Fruit fly (Drosophila melanogaster) whole organism, embryonic: ENCODE data around the gene Urm1.
A peak's percentile ranks its signal among the peaks of the same experiment; 100 is the strongest.

Experiments
- Adf1 ChIP-seq: fragments of 200-800 bp; sonication (Bioruptor generic); IDR thresholded peaks from 2 replicates; pipeline ENCODE4 v1.3.6; 2022; ENCODE audit warnings: missing biosample characterization, missing genetic modification characterization
- Antp ChIP-seq: fragments of 200-800 bp; sonication (Bioruptor generic); optimal IDR thresholded peaks from 3 replicates; lab custom pipeline; 2016; ENCODE audit warnings: missing biosample characterization, missing genetic modification characterization
- BEAF-32 ChIP-seq: fragments of 200-800 bp; sonication (Bioruptor generic); optimal IDR thresholded peaks from 3 replicates; lab custom pipeline; 2017; ENCODE audit warnings: missing biosample characterization, missing genetic modification characterization, mild to moderate bottlenecking, moderate library complexity, missing genetic modification reagents
- CG1024 ChIP-seq: fragments of 200-800 bp; sonication (Bioruptor generic); IDR thresholded peaks from 2 replicates; pipeline ENCODE4 v1.3.6; 2022; ENCODE audit warnings: missing biosample characterization, missing genetic modification characterization
- CG10366 ChIP-seq: fragments of 200-800 bp; sonication (Bioruptor generic); IDR thresholded peaks from 2 replicates; pipeline ENCODE4 v1.3.6; 2022; ENCODE audit warnings: missing biosample characterization, missing genetic modification characterization
- CG1233 ChIP-seq: fragments of 200-800 bp; sonication (Bioruptor generic); optimal IDR thresholded peaks from 4 replicates; lab custom pipeline; 2018; ENCODE audit warnings: missing biosample characterization, mild to moderate bottlenecking, missing genetic modification characterization
- CG12659 ChIP-seq: fragments of 200-800 bp; sonication (Bioruptor generic); optimal IDR thresholded peaks from 3 replicates; lab custom pipeline; 2017; ENCODE audit warnings: mild to moderate bottlenecking, missing biosample characterization, missing genetic modification reagents, missing genetic modification characterization
- CG12769 ChIP-seq: fragments of 200-800 bp; sonication (Bioruptor generic); optimal IDR thresholded peaks from 2 replicates; lab custom pipeline; 2019; ENCODE audit warnings: missing biosample characterization, mild to moderate bottlenecking, missing genetic modification characterization, moderate library complexity
- CG1647 ChIP-seq: fragments of 200-800 bp; sonication (Bioruptor generic); optimal IDR thresholded peaks from 3 replicates; lab custom pipeline; 2016; ENCODE audit warnings: missing biosample characterization, missing genetic modification characterization
- CG16815 ChIP-seq: fragments of 200-800 bp; sonication (Bioruptor generic); optimal IDR thresholded peaks from 3 replicates; lab custom pipeline; 2017; ENCODE audit warnings: missing biosample characterization, mild to moderate bottlenecking, missing genetic modification characterization
- CG17361 ChIP-seq: fragments of 200-800 bp; sonication (Bioruptor generic); IDR thresholded peaks from 3 replicates; pipeline ENCODE4 v1.3.6; 2022; ENCODE audit warnings: missing biosample characterization, missing genetic modification characterization
- CG18262 ChIP-seq: fragments of 200-800 bp; optimal IDR thresholded peaks from 3 replicates; lab custom pipeline; 2019; ENCODE audit warnings: missing biosample characterization, mild to moderate bottlenecking, missing genetic modification characterization, moderate library complexity
- CG2116 ChIP-seq: fragments of 200-800 bp; sonication (Bioruptor generic); optimal IDR thresholded peaks from 3 replicates; lab custom pipeline; 2018; ENCODE audit warnings: missing biosample characterization, mild to moderate bottlenecking, missing genetic modification characterization
- CG2129 ChIP-seq: fragments of 200-800 bp; sonication (Bioruptor generic); IDR thresholded peaks from 2 replicates; pipeline ENCODE4 v1.3.6; 2022; ENCODE audit warnings: missing biosample characterization, missing genetic modification characterization; ENCODE audit not compliant: partially characterized antibody
- CG2199 ChIP-seq: fragments of 200-800 bp; sonication (Bioruptor generic); IDR thresholded peaks from 3 replicates; pipeline ENCODE4 v1.3.6; 2022; ENCODE audit warnings: missing biosample characterization, missing genetic modification characterization
- CG2202 ChIP-seq: fragments of 200-800 bp; sonication (Bioruptor generic); optimal IDR thresholded peaks from 2 replicates; lab custom pipeline; 2018; ENCODE audit warnings: missing biosample characterization, mild to moderate bottlenecking, missing genetic modification characterization
- CG32772 ChIP-seq: fragments of 200-800 bp; sonication (Bioruptor generic); IDR thresholded peaks from 2 replicates; pipeline ENCODE4 v1.3.6; 2022; ENCODE audit warnings: missing biosample characterization, missing genetic modification characterization
- CG34224 ChIP-seq: fragments of 200-800 bp; sonication (Bioruptor generic); IDR thresholded peaks from 3 replicates; pipeline ENCODE4 v1.3.6; 2022; ENCODE audit warnings: missing biosample characterization, missing genetic modification characterization; ENCODE audit not compliant: partially characterized antibody
- CG4282 ChIP-seq: fragments of 200-800 bp; sonication (Bioruptor generic); optimal IDR thresholded peaks from 2 replicates; lab custom pipeline; 2016; ENCODE audit warnings: missing biosample characterization, missing genetic modification characterization
- CG4424 ChIP-seq: fragments of 200-800 bp; sonication (Bioruptor generic); optimal IDR thresholded peaks from 3 replicates; lab custom pipeline; 2016; ENCODE audit warnings: missing biosample characterization, missing genetic modification characterization
- CG4730 ChIP-seq: fragments of 200-800 bp; sonication (Bioruptor generic); IDR thresholded peaks from 2 replicates; pipeline ENCODE4 v1.3.6; 2022; ENCODE audit warnings: missing biosample characterization, missing genetic modification characterization
- CG8388 ChIP-seq: fragments of 200-800 bp; sonication (Bioruptor generic); optimal IDR thresholded peaks from 2 replicates; lab custom pipeline; 2019; ENCODE audit warnings: missing biosample characterization, mild to moderate bottlenecking, missing genetic modification characterization, moderate library complexity
- CHES-1-like ChIP-seq: fragments of 200-800 bp; sonication (Bioruptor generic); optimal IDR thresholded peaks from 2 replicates; lab custom pipeline; 2016; ENCODE audit warnings: missing biosample characterization, missing genetic modification characterization
- Dek ChIP-seq: fragments of 200-800 bp; sonication (Bioruptor generic); optimal IDR thresholded peaks from 3 replicates; lab custom pipeline; 2019; ENCODE audit warnings: missing biosample characterization, mild to moderate bottlenecking, missing genetic modification characterization, moderate library complexity
- Fer1 ChIP-seq: fragments of 200-800 bp; sonication (Bioruptor generic); optimal IDR thresholded peaks from 2 replicates; lab custom pipeline; 2017; ENCODE audit warnings: missing biosample characterization, mild to moderate bottlenecking, missing genetic modification characterization
- Gsc ChIP-seq: fragments of 200-800 bp; sonication (Bioruptor generic); IDR thresholded peaks from 2 replicates; pipeline ENCODE4 v1.3.6; 2022; ENCODE audit warnings: missing biosample characterization, missing genetic modification characterization
- Gug ChIP-seq: fragments of 200-800 bp; sonication (Bioruptor generic); IDR thresholded peaks from 4 replicates; pipeline ENCODE4 v1.3.6; 2022; ENCODE audit warnings: missing biosample characterization, missing genetic modification characterization
- Mad ChIP-seq: fragments of 200-800 bp; sonication (Bioruptor generic); optimal IDR thresholded peaks from 2 replicates; lab custom pipeline; 2016; ENCODE audit warnings: missing biosample characterization, missing genetic modification characterization
- NC2α ChIP-seq: fragments of 200-800 bp; sonication (Bioruptor generic); optimal IDR thresholded peaks from 2 replicates; lab custom pipeline; 2016; ENCODE audit warnings: missing biosample characterization, missing genetic modification characterization
- Nf-YA ChIP-seq: fragments of 200-800 bp; sonication (Bioruptor generic); IDR thresholded peaks from 2 replicates; pipeline ENCODE4 v1.3.6; 2022; ENCODE audit warnings: missing biosample characterization, missing genetic modification characterization
- Oli ChIP-seq: fragments of 200-800 bp; sonication (Bioruptor generic); optimal IDR thresholded peaks from 2 replicates; lab custom pipeline; 2018; ENCODE audit warnings: missing biosample characterization, mild to moderate bottlenecking, missing genetic modification characterization, moderate library complexity
- Sry-β ChIP-seq: fragments of 200-800 bp; sonication (Bioruptor generic); optimal IDR thresholded peaks from 2 replicates; lab custom pipeline; 2018; ENCODE audit warnings: missing biosample characterization, mild to moderate bottlenecking, missing genetic modification characterization, moderate library complexity
- Taf1 ChIP-seq: fragments of 200-800 bp; sonication (Bioruptor generic); IDR thresholded peaks from 2 replicates; pipeline ENCODE4 v1.3.6; 2022; ENCODE audit warnings: missing biosample characterization, missing genetic modification characterization
- ash1 ChIP-seq: fragments of 200-800 bp; sonication (Bioruptor generic); optimal IDR thresholded peaks from 2 replicates; lab custom pipeline; 2018; ENCODE audit warnings: missing biosample characterization, mild to moderate bottlenecking, missing genetic modification characterization
- bbx ChIP-seq: fragments of 200-800 bp; sonication (Bioruptor generic); IDR thresholded peaks from 2 replicates; pipeline ENCODE4 v1.3.6; 2022; ENCODE audit warnings: missing biosample characterization, missing genetic modification characterization; ENCODE audit not compliant: partially characterized antibody
- ci ChIP-seq: fragments of 200-800 bp; sonication (Bioruptor generic); IDR thresholded peaks from 3 replicates; pipeline ENCODE4 v1.3.6; 2022; ENCODE audit warnings: missing biosample characterization, missing genetic modification characterization
- corto ChIP-seq: fragments of 200-800 bp; sonication (Bioruptor generic); optimal IDR thresholded peaks from 2 replicates; lab custom pipeline; 2016; ENCODE audit warnings: missing biosample characterization, mild to moderate bottlenecking, missing genetic modification characterization, moderate library complexity
- croc ChIP-seq: fragments of 200-800 bp; sonication (Bioruptor generic); conservative IDR thresholded peaks from 3 replicates; pipeline ENCODE4 v1.3.6; 2022; ENCODE audit warnings: missing biosample characterization, missing genetic modification characterization
- dysf ChIP-seq: fragments of 200-800 bp; sonication (Bioruptor generic); IDR thresholded peaks from 3 replicates; pipeline ENCODE4 v1.3.6; 2022; ENCODE audit warnings: missing biosample characterization, missing genetic modification characterization
- esg ChIP-seq: fragments of 200-800 bp; sonication (Bioruptor generic); conservative IDR thresholded peaks from 2 replicates; pipeline ENCODE4 v1.3.6; 2022; ENCODE audit warnings: missing biosample characterization, missing genetic modification characterization
- lola ChIP-seq, 3 experiments: fragments of >200 bp in 2 of 3; fragments of 200-800 bp in 1 of 3; sonication (Bioruptor generic) in 1 of 3; optimal IDR thresholded peaks; 2 replicates each; lab custom pipeline; 2017 to 2019; ENCODE audit warnings: missing biosample characterization in 3 of 3, missing genetic modification characterization in 3 of 3, mild to moderate bottlenecking in 1 of 3, moderate library complexity in 1 of 3
- otp ChIP-seq: fragments of 200-800 bp; sonication (Bioruptor generic); IDR thresholded peaks from 3 replicates; pipeline ENCODE4, ENCODE4 v1.3.6; 2022; ENCODE audit warnings: missing biosample characterization, missing genetic modification characterization
- p53 ChIP-seq: fragments of 200-800 bp; sonication (Bioruptor generic); optimal IDR thresholded peaks from 2 replicates; lab custom pipeline; 2016; ENCODE audit warnings: missing biosample characterization, missing genetic modification characterization
- phol ChIP-seq: fragments of 200-800 bp; sonication (Bioruptor generic); optimal IDR thresholded peaks from 3 replicates; lab custom pipeline; 2018; ENCODE audit warnings: missing biosample characterization, mild to moderate bottlenecking, missing genetic modification characterization, moderate library complexity
- salm ChIP-seq: fragments of 200-800 bp; sonication (Bioruptor generic); optimal IDR thresholded peaks from 2 replicates; lab custom pipeline; 2018; ENCODE audit warnings: missing biosample characterization, mild to moderate bottlenecking, missing genetic modification characterization
- sd ChIP-seq: fragments of 200-800 bp; sonication (Bioruptor generic); optimal IDR thresholded peaks from 3 replicates; lab custom pipeline; 2018; ENCODE audit warnings: missing biosample characterization, mild to moderate bottlenecking, missing genetic modification characterization, moderate library complexity
- shn ChIP-seq: fragments of 200-800 bp; sonication (Bioruptor generic); optimal IDR thresholded peaks from 3 replicates; lab custom pipeline; 2016; ENCODE audit warnings: missing biosample characterization, missing genetic modification characterization
- sr ChIP-seq: fragments of 200-800 bp; sonication (Bioruptor generic); IDR thresholded peaks from 3 replicates; pipeline ENCODE4 v1.3.6; 2022; ENCODE audit warnings: missing biosample characterization, missing genetic modification characterization
- ttk ChIP-seq: fragments of 200-800 bp; sonication (Bioruptor generic); IDR thresholded peaks from 2 replicates; pipeline ENCODE4 v2.1.2; 2022; ENCODE audit warnings: missing biosample characterization, missing genetic modification characterization
- usp ChIP-seq: fragments of >200 bp; optimal IDR thresholded peaks from 2 replicates; lab custom pipeline; 2017; ENCODE audit warnings: missing biosample characterization, missing genetic modification characterization

The Urm1 gene

dm6 chr3L:7601122-7601841 is 39.0 kb downstream of the Urm1 start (continued):
- TF ChIP-seq usp (no peak), otp (GFP tag; lab: Robert Waterston, UW) (no peak), CG12659 (GFP tag; lab: Kevin White, UChicago) (no peak), CG4424 (GFP tag; lab: Kevin White, UChicago) (peak; percentile 2), CG1024 (GFP tag; lab: Robert Waterston, UW) (0 out of 2 replicates have a peak, but pooled peaks have one; percentile 12), lola (GFP tag; optimal IDR thresholded peaks at IDR 0.05; lab: Kevin White, UChicago) (no peak), CG32772 (GFP tag; lab: Robert Waterston, UW) (no peak), CHES-1-like (GFP tag; lab: Kevin White, UChicago) (no peak), dysf (GFP tag; lab: Robert Waterston, UW) (0 out of 3 replicates have a peak, but pooled peaks have one; percentile 23), sr (GFP tag; lab: Robert Waterston, UW) (no peak), ttk (GFP tag; lab: Robert Waterston, UW) (peak; percentile 47; the same call in 1 of the 2 replicates), BEAF-32 (GFP tag; lab: Kevin White, UChicago) (no peak), CG1647 (no peak), Sry-β (GFP tag; lab: Kevin White, UChicago) (no peak), CG17361 (GFP tag; lab: Robert Waterston, UW) (peak; percentile 43; the same call in 1 of the 3 replicates), CG12769 (no peak), ci (GFP tag; lab: Robert Waterston, UW) (0 out of 3 replicates have a peak, but pooled peaks have one; percentile 11), Antp (GFP tag; lab: Kevin White, UChicago) (no peak), Taf1 (no peak), CG2199 (no peak), Nf-YA (GFP tag; lab: Robert Waterston, UW) (peak; percentile 19; the same call in 1 of the 2 replicates), CG16815 (GFP tag; lab: Kevin White, UChicago) (no peak), Fer1 (GFP tag; lab: Kevin White, UChicago) (no peak), corto (no peak), CG10366 (peak; percentile 49), CG2116 (GFP tag; lab: Kevin White, UChicago) (no peak), Gsc (GFP tag; lab: Robert Waterston, UW) (no peak), shn (no peak), CG4282 (GFP tag; lab: Kevin White, UChicago) (no peak), NC2α (GFP tag; lab: Kevin White, UChicago) (no peak), ash1 (GFP tag; lab: Kevin White, UChicago) (no peak), CG34224 (no peak), bbx (GFP tag; lab: Robert Waterston, UW) (no peak), Mad (GFP tag; lab: Kevin White, UChicago) (no peak), croc (GFP tag; lab: Robert Waterston, UW) (no peak), CG2202 (tag; lab: Kevin White, UChicago) (no peak), Adf1 (GFP tag; lab: Robert Waterston, UW) (no peak), salm (tag; lab: Kevin White, UChicago) (no peak), CG1233 (GFP tag; lab: Kevin White, UChicago) (no peak), Oli (tag; lab: Kevin White, UChicago) (no peak), CG8388 (GFP tag; lab: Kevin White, UChicago) (peak; percentile 23), sd (peak; percentile 16), esg (GFP tag; lab: Robert Waterston, UW) (0 out of 2 replicates have a peak, but pooled peaks have one; percentile 5), CG18262 (tag; lab: Kevin White, UChicago) (peak; percentile 16), Gug (GFP tag; lab: Robert Waterston, UW) (no peak), CG4730 (GFP tag; lab: Robert Waterston, UW) (no peak), p53 (GFP tag; lab: Kevin White, UChicago) (no peak), phol (peak; percentile 6), CG2129 (GFP tag; lab: Robert Waterston, UW) (no peak), Dek (tag; lab: Kevin White, UChicago) (no peak)
